Fruit fly (Drosophila melanogaster): ENCODE measurements around the gene CG42526.

CG42526 gene

dm6 chr3L:9426656-9427294, 8.4 kb downstream of the CG42526 start, which contains the start of the genes Atat and Shc (continued):
- TF ChIP-seq Ada2b (GFP tag; IDR thresholded peaks at IDR 0.05): peak; percentile 99
- TF ChIP-seq Sox102F (GFP tag; optimal IDR thresholded peaks at IDR 0.05): peak; percentile 99
- TF ChIP-seq CG9932 (GFP tag; IDR thresholded peaks at IDR 0.05): peak; percentile 100
- peak; percentile 83 for TF ChIP-seq Dip2 (GFP tag; IDR thresholded peaks at IDR 0.05)
- TF ChIP-seq tap (tag; optimal IDR thresholded peaks at IDR 0.05): peak; percentile 95
- peak; percentile 99 for TF ChIP-seq emc (GFP tag; optimal IDR thresholded peaks at IDR 0.05)
- peak; percentile 99 for TF ChIP-seq bcd (GFP tag; optimal IDR thresholded peaks at IDR 0.05)
- peak; percentile 93 for TF ChIP-seq CG6854 (GFP tag; optimal IDR thresholded peaks at IDR 0.05)
- TF ChIP-seq amos (GFP tag; IDR thresholded peaks at IDR 0.05; ENCODE audit: partially characterized antibody): peak; percentile 88
- peak; percentile 99 for TF ChIP-seq trh (GFP tag; optimal IDR thresholded peaks at IDR 0.05)
- peak; percentile 99 for TF ChIP-seq slou (GFP tag; optimal IDR thresholded peaks at IDR 0.05)
- TF ChIP-seq chn (GFP tag; optimal IDR thresholded peaks at IDR 0.05): peak; percentile 100
- peak; percentile 99 for TF ChIP-seq CG18619 (GFP tag; optimal IDR thresholded peaks at IDR 0.05)
- TF ChIP-seq chif (GFP tag; optimal IDR thresholded peaks at IDR 0.05): peak; percentile 99 to 100
- peak; percentile 93 for TF ChIP-seq ATbp (GFP tag; optimal IDR thresholded peaks at IDR 0.05)
- peak; percentile 98 for TF ChIP-seq dmrt11E (tag; optimal IDR thresholded peaks at IDR 0.05)
- TF ChIP-seq CG13287 (GFP tag; IDR thresholded peaks at IDR 0.05; ENCODE audit: partially characterized antibody): peak; percentile 94
- TF ChIP-seq CG4282 (GFP tag; optimal IDR thresholded peaks at IDR 0.05): peak; percentile 100
- TF ChIP-seq jing (GFP tag; optimal IDR thresholded peaks at IDR 0.05): peak; percentile 99
- peak; percentile 96 for TF ChIP-seq CG6813 (GFP tag; optimal IDR thresholded peaks at IDR 0.05)
- TF ChIP-seq CoRest (tag; optimal IDR thresholded peaks at IDR 0.05): peak; percentile 99
- peak; percentile 96 for TF ChIP-seq CG16813 (GFP tag; IDR thresholded peaks at IDR 0.05; ENCODE audit: partially characterized antibody)
- peak; percentile 93 for TF ChIP-seq MTF-1 (GFP tag; optimal IDR thresholded peaks at IDR 0.05; ENCODE audit: borderline replicate concordance)
- peak; percentile 100 for TF ChIP-seq CG32772 (GFP tag; IDR thresholded peaks at IDR 0.05)
- TF ChIP-seq Sry-β (GFP tag; optimal IDR thresholded peaks at IDR 0.05): peak; percentile 61
- TF ChIP-seq CG14050 (GFP tag; IDR thresholded peaks at IDR 0.05): peak; percentile 99
- peak; percentile 99 for TF ChIP-seq Bteb2 (GFP tag; optimal IDR thresholded peaks at IDR 0.05)
- TF ChIP-seq CG8924 (tag; optimal IDR thresholded peaks at IDR 0.05): peak; percentile 98
- TF ChIP-seq ato (GFP tag; IDR thresholded peaks at IDR 0.05; ENCODE audit: partially characterized antibody): peak; percentile 59; the same call in 1 of the 2 replicates
- peak; percentile 95 for TF ChIP-seq Hey (tag; optimal IDR thresholded peaks at IDR 0.05)
- TF ChIP-seq Trl (optimal IDR thresholded peaks at IDR 0.05): no peak
- peak; percentile 100 for TF ChIP-seq Trl (GFP tag; optimal IDR thresholded peaks at IDR 0.05)
- peak; percentile 99 for TF ChIP-seq otp (GFP tag; IDR thresholded peaks at IDR 0.05)
- peak; percentile 53 for TF ChIP-seq Dp (GFP tag; optimal IDR thresholded peaks at IDR 0.05)
- TF ChIP-seq CG10147 (GFP tag; optimal IDR thresholded peaks at IDR 0.05): peak; percentile 99
- peak; percentile 100 for TF ChIP-seq bab2 (GFP tag; optimal IDR thresholded peaks at IDR 0.05)
- peak; percentile 92 for TF ChIP-seq CG10267 (tag; optimal IDR thresholded peaks at IDR 0.05)
- peak; percentile 85 for TF ChIP-seq abd-A (tag; optimal IDR thresholded peaks at IDR 0.05)
- peak; percentile 100 for TF ChIP-seq CG7372 (GFP tag; IDR thresholded peaks at IDR 0.05)
- peak; percentile 98 for TF ChIP-seq gce (GFP tag; IDR thresholded peaks at IDR 0.05)
- TF ChIP-seq CG13296 (GFP tag; optimal IDR thresholded peaks at IDR 0.05): peak; percentile 97
- peak; percentile 99 for TF ChIP-seq cato (GFP tag; optimal IDR thresholded peaks at IDR 0.05; ENCODE audit: borderline replicate concordance)
- peak; percentile 98 for TF ChIP-seq aop (GFP tag; IDR thresholded peaks at IDR 0.05)
- TF ChIP-seq Camta (GFP tag; optimal IDR thresholded peaks at IDR 0.05): peak; percentile 99
- TF ChIP-seq gt (GFP tag; IDR thresholded peaks at IDR 0.05): peak; percentile 99
- TF ChIP-seq gro (GFP tag; optimal IDR thresholded peaks at IDR 0.05): peak; percentile 99
- TF ChIP-seq HmgZ (tag; optimal IDR thresholded peaks at IDR 0.05): peak; percentile 100
- TF ChIP-seq Dbx (GFP tag; IDR thresholded peaks at IDR 0.05): peak; percentile 100
- no peak for TF ChIP-seq lov (optimal IDR thresholded peaks at IDR 0.05)
- TF ChIP-seq lov (GFP tag; IDR thresholded peaks at IDR 0.05): peak; percentile 99
